Worm (Caenorhabditis elegans): ENCODE measurements around the gene let-765.

DNA sequence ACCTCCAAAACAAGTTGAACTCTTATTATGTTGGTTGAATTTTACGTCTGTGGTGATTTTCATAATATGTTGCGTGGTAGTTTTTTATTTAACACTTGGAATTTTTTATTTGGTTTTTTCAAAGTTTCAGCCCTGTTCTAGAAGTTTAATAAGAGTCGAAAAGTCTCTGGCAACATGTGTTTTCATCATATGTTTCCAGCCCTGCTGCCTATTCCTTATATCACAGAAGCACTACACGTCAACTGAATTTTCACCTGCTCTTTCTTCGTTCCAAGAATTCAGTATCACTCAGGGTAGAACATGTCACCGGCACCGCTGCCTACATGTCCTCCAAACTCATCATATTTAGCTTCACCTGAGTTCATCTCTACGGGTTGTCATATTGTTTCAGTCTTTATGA, 9.5 kb upstream of the let-765 start, which contains the start of gene srh-40:
- TF ChIP-seq dao-5 (tag; optimal IDR thresholded peaks at IDR 0.05) (no peak), him-1 (tag; optimal IDR thresholded peaks at IDR 0.05) (no peak)
